Fruit fly (Drosophila melanogaster) whole organism, embryonic: ENCODE measurements around the gene Btnd.

ENCODE experiments used
- C15 ChIP-seq: fragments of 200-800 bp; sonication (Bioruptor generic); IDR thresholded peaks from 3 replicates; pipeline ENCODE4 v1.3.6; 2022; ENCODE audit warnings: missing biosample characterization, missing genetic modification characterization
- CG10147 ChIP-seq: fragments of 200-800 bp; sonication (Bioruptor generic); optimal IDR thresholded peaks from 2 replicates; lab custom pipeline; 2019; ENCODE audit warnings: missing biosample characterization, mild to moderate bottlenecking, missing genetic modification characterization, moderate library complexity
- CG10462 ChIP-seq: fragments of 200-800 bp; sonication (Bioruptor generic); optimal IDR thresholded peaks from 2 replicates; lab custom pipeline; 2016; ENCODE audit warnings: missing biosample characterization, missing genetic modification characterization
- CG11085 ChIP-seq: fragments of 200-800 bp; sonication (Bioruptor generic); IDR thresholded peaks from 2 replicates; pipeline ENCODE4 v1.3.6; 2022; ENCODE audit warnings: missing biosample characterization, missing genetic modification characterization
- CG11696 ChIP-seq: fragments of 200-800 bp; sonication (Bioruptor generic); IDR thresholded peaks from 2 replicates; pipeline ENCODE4 v1.3.6; 2022; ENCODE audit warnings: missing biosample characterization, missing genetic modification characterization
- CG1233 ChIP-seq: fragments of 200-800 bp; sonication (Bioruptor generic); optimal IDR thresholded peaks from 4 replicates; lab custom pipeline; 2018; ENCODE audit warnings: missing biosample characterization, mild to moderate bottlenecking, missing genetic modification characterization
- CG12391 ChIP-seq: fragments of 200-800 bp; sonication (Bioruptor generic); optimal IDR thresholded peaks from 3 replicates; lab custom pipeline; 2018; ENCODE audit warnings: missing biosample characterization, mild to moderate bottlenecking, missing genetic modification characterization, moderate library complexity
- CG14050 ChIP-seq: fragments of 200-800 bp; sonication (Bioruptor generic); IDR thresholded peaks from 3 replicates; pipeline ENCODE4 v1.3.6; 2022; ENCODE audit warnings: missing biosample characterization, missing genetic modification characterization
- CG17186 ChIP-seq: fragments of 200-800 bp; sonication (Bioruptor generic); optimal IDR thresholded peaks from 3 replicates; lab custom pipeline; 2017; ENCODE audit warnings: missing biosample characterization, missing genetic modification reagents, missing genetic modification characterization
- CG1792 ChIP-seq: fragments of 200-800 bp; sonication (Bioruptor generic); optimal IDR thresholded peaks from 2 replicates; lab custom pipeline; 2016; ENCODE audit warnings: missing biosample characterization, missing genetic modification characterization
- CG18764 ChIP-seq: fragments of 200-800 bp; sonication (Bioruptor generic); optimal IDR thresholded peaks from 3 replicates; lab custom pipeline; 2016; ENCODE audit warnings: missing biosample characterization, missing genetic modification characterization
- CG30431 ChIP-seq: fragments of 200-800 bp; sonication (Bioruptor generic); optimal IDR thresholded peaks from 2 replicates; lab custom pipeline; 2017; ENCODE audit warnings: missing biosample characterization, missing genetic modification characterization
- CG31441 ChIP-seq: fragments of 200-800 bp; sonication (Bioruptor generic); IDR thresholded peaks from 2 replicates; pipeline ENCODE4 v1.3.6; 2022; ENCODE audit warnings: missing biosample characterization, missing genetic modification characterization
- CG3163 ChIP-seq: fragments of 200-800 bp; sonication (Bioruptor generic); optimal IDR thresholded peaks from 3 replicates; lab custom pipeline; 2016; ENCODE audit warnings: missing biosample characterization, missing genetic modification characterization
- CG32772 ChIP-seq: fragments of 200-800 bp; sonication (Bioruptor generic); IDR thresholded peaks from 2 replicates; pipeline ENCODE4 v1.3.6; 2022; ENCODE audit warnings: missing biosample characterization, missing genetic modification characterization
- CG33213 ChIP-seq: fragments of 200-800 bp; sonication (Bioruptor generic); optimal IDR thresholded peaks from 3 replicates; lab custom pipeline; 2016; ENCODE audit warnings: missing biosample characterization, missing genetic modification characterization
- CG34376 ChIP-seq: fragments of 200-800 bp; sonication (Bioruptor generic); optimal IDR thresholded peaks from 2 replicates; lab custom pipeline; 2018; ENCODE audit warnings: missing biosample characterization, mild to moderate bottlenecking, missing genetic modification characterization
- CG4707 ChIP-seq: fragments of 200-800 bp; sonication (Bioruptor generic); optimal IDR thresholded peaks from 2 replicates; lab custom pipeline; 2018; ENCODE audit warnings: missing biosample characterization, mild to moderate bottlenecking, missing genetic modification characterization, moderate library complexity
- CG7271 ChIP-seq: fragments of 200-800 bp; sonication (Bioruptor generic); optimal IDR thresholded peaks from 2 replicates; lab custom pipeline; 2018; ENCODE audit warnings: missing biosample characterization, mild to moderate bottlenecking, missing genetic modification characterization, moderate library complexity
- CG7556 ChIP-seq: fragments of 200-800 bp; sonication (Bioruptor generic); optimal IDR thresholded peaks from 2 replicates; lab custom pipeline; 2017; ENCODE audit warnings: missing biosample characterization, mild to moderate bottlenecking, missing genetic modification characterization
- CG7928 ChIP-seq: fragments of 200-800 bp; sonication (Bioruptor generic); optimal IDR thresholded peaks from 2 replicates; lab custom pipeline; 2017; ENCODE audit warnings: missing biosample characterization, mild to moderate bottlenecking, missing genetic modification characterization
- Chrac-16 ChIP-seq: fragments of 200-800 bp; sonication (Bioruptor generic); optimal IDR thresholded peaks from 3 replicates; lab custom pipeline; 2016; ENCODE audit warnings: missing biosample characterization, missing genetic modification characterization
- Deaf1 ChIP-seq: fragments of 200-800 bp; optimal IDR thresholded peaks from 3 replicates; lab custom pipeline; 2019; ENCODE audit warnings: missing biosample characterization, mild to moderate bottlenecking, missing genetic modification characterization, moderate library complexity
- Dip2 ChIP-seq: fragments of 200-800 bp; sonication (Bioruptor generic); IDR thresholded peaks from 2 replicates; pipeline ENCODE4 v1.3.6; 2022; ENCODE audit warnings: missing biosample characterization, missing genetic modification characterization
- Dll ChIP-seq: fragments of 200-800 bp; sonication (Bioruptor generic); IDR thresholded peaks from 4 replicates; pipeline ENCODE4 v1.3.6; 2022; ENCODE audit warnings: missing biosample characterization, missing genetic modification characterization; ENCODE audit not compliant: partially characterized antibody
- HLH54F ChIP-seq: fragments of 200-800 bp; sonication (Bioruptor generic); optimal IDR thresholded peaks from 3 replicates; lab custom pipeline; 2016; ENCODE audit warnings: missing biosample characterization, missing genetic modification characterization
- HLHmδ ChIP-seq: fragments of 200-800 bp; sonication (Bioruptor generic); optimal IDR thresholded peaks from 2 replicates; lab custom pipeline; 2018; ENCODE audit warnings: missing biosample characterization, mild to moderate bottlenecking, missing genetic modification characterization, moderate library complexity
- Hey ChIP-seq: fragments of 200-800 bp; sonication (Bioruptor generic); optimal IDR thresholded peaks from 3 replicates; lab custom pipeline; 2018; ENCODE audit warnings: missing biosample characterization, mild to moderate bottlenecking, missing genetic modification characterization
- Hr51 ChIP-seq, 2 experiments: fragments of 200-800 bp; sonication (Bioruptor generic); optimal IDR thresholded peaks; 2 replicates in 1 of 2; 3 replicates in 1 of 2; lab custom pipeline; 2016 to 2018; ENCODE audit warnings: missing biosample characterization in 2 of 2, missing genetic modification characterization in 2 of 2, mild to moderate bottlenecking in 1 of 2, moderate library complexity in 1 of 2
- Myb ChIP-seq: fragments of 200-800 bp; sonication (Bioruptor generic); optimal IDR thresholded peaks from 2 replicates; lab custom pipeline; 2016; ENCODE audit warnings: missing biosample characterization, missing genetic modification characterization
- NC2α ChIP-seq: fragments of 200-800 bp; sonication (Bioruptor generic); optimal IDR thresholded peaks from 2 replicates; lab custom pipeline; 2016; ENCODE audit warnings: missing biosample characterization, missing genetic modification characterization
- Oli ChIP-seq: fragments of 200-800 bp; sonication (Bioruptor generic); optimal IDR thresholded peaks from 2 replicates; lab custom pipeline; 2018; ENCODE audit warnings: missing biosample characterization, mild to moderate bottlenecking, missing genetic modification characterization, moderate library complexity
- Opbp ChIP-seq: fragments of 200-800 bp; sonication (Bioruptor generic); IDR thresholded peaks from 3 replicates; pipeline ENCODE4 v1.3.6; 2022; ENCODE audit warnings: missing biosample characterization, missing genetic modification characterization; ENCODE audit not compliant: partially characterized antibody
- Poxn ChIP-seq: fragments of 200-800 bp; sonication (Bioruptor generic); IDR thresholded peaks from 2 replicates; pipeline ENCODE4 v1.3.6; 2022; ENCODE audit warnings: missing biosample characterization, missing genetic modification characterization
- Sin3A ChIP-seq: fragments of >200 bp; optimal IDR thresholded peaks from 2 replicates; lab custom pipeline; 2018
- Tbp ChIP-seq: fragments of >200 bp; optimal IDR thresholded peaks from 2 replicates; lab custom pipeline; 2018; ENCODE audit warnings: missing biosample characterization, missing genetic modification characterization
- Trl ChIP-seq, 3 experiments: fragments of >200 bp in 2 of 3; fragments of 200-800 bp in 1 of 3; sonication (Bioruptor generic) in 1 of 3; optimal IDR thresholded peaks; 2 replicates in 1 of 3; 3 replicates in 2 of 3; lab custom pipeline; 2016 to 2017; ENCODE audit warnings: missing biosample characterization in 1 of 3, missing genetic modification characterization in 1 of 3
- YL-1 ChIP-seq: fragments of 200-800 bp; sonication (Bioruptor generic); optimal IDR thresholded peaks from 3 replicates; lab custom pipeline; 2017; ENCODE audit warnings: missing biosample characterization, mild to moderate bottlenecking, missing genetic modification characterization
- aop ChIP-seq: fragments of 200-800 bp; sonication (Bioruptor generic); IDR thresholded peaks from 2 replicates; pipeline ENCODE4 v1.3.6; 2022; ENCODE audit warnings: missing biosample characterization, missing genetic modification characterization
- bab2 ChIP-seq: fragments of 200-800 bp; sonication (Bioruptor generic); optimal IDR thresholded peaks from 2 replicates; lab custom pipeline; 2016; ENCODE audit warnings: missing biosample characterization, missing genetic modification characterization
- ems ChIP-seq: fragments of 200-800 bp; sonication (Bioruptor generic); optimal IDR thresholded peaks from 3 replicates; lab custom pipeline; 2016; ENCODE audit warnings: missing biosample characterization, missing genetic modification characterization
- gcm ChIP-seq: fragments of 200-800 bp; sonication (Bioruptor generic); optimal IDR thresholded peaks from 2 replicates; lab custom pipeline; 2019; ENCODE audit warnings: missing biosample characterization, mild to moderate bottlenecking, missing genetic modification characterization, moderate library complexity
- gro ChIP-seq: fragments of 200-800 bp; sonication (Bioruptor generic); optimal IDR thresholded peaks from 2 replicates; lab custom pipeline; 2016; ENCODE audit warnings: missing biosample characterization, missing genetic modification characterization
- h ChIP-seq: fragments of >200 bp; optimal IDR thresholded peaks from 2 replicates; lab custom pipeline; 2017
- her ChIP-seq: fragments of 200-800 bp; sonication (Bioruptor generic); optimal IDR thresholded peaks from 2 replicates; lab custom pipeline; 2016; ENCODE audit warnings: missing biosample characterization, missing genetic modification characterization
- hth ChIP-seq: fragments of >200 bp; optimal IDR thresholded peaks from 2 replicates; lab custom pipeline; 2017; ENCODE audit warnings: inconsistent platforms
- ken ChIP-seq: fragments of 200-800 bp; sonication (Bioruptor generic); IDR thresholded peaks from 3 replicates; pipeline ENCODE4 v1.3.6; 2022; ENCODE audit warnings: missing biosample characterization, missing genetic modification characterization
- sc ChIP-seq, 3 experiments: fragments of >200 bp in 2 of 3; fragments of 200-800 bp in 1 of 3; sonication (Bioruptor generic) in 1 of 3; optimal IDR thresholded peaks; 2 replicates in 2 of 3; 3 replicates in 1 of 3; lab custom pipeline; 2017; ENCODE audit warnings: mild to moderate bottlenecking in 1 of 3, missing biosample characterization in 1 of 3, missing genetic modification characterization in 1 of 3, missing genetic modification reagents in 1 of 3
- shn ChIP-seq: fragments of 200-800 bp; sonication (Bioruptor generic); optimal IDR thresholded peaks from 3 replicates; lab custom pipeline; 2016; ENCODE audit warnings: missing biosample characterization, missing genetic modification characterization
- sqz ChIP-seq: fragments of 200-800 bp; sonication (Bioruptor generic); optimal IDR thresholded peaks from 3 replicates; lab custom pipeline; 2018; ENCODE audit warnings: missing biosample characterization, mild to moderate bottlenecking, missing genetic modification characterization
- ttk ChIP-seq: fragments of 200-800 bp; sonication (Bioruptor generic); IDR thresholded peaks from 2 replicates; pipeline ENCODE4 v2.1.2; 2022; ENCODE audit warnings: missing biosample characterization, missing genetic modification characterization
- yki ChIP-seq: fragments of >200 bp; optimal IDR thresholded peaks from 3 replicates; lab custom pipeline; 2018

Btnd gene

dm6 chrX:6255414-6255915 is 36.3 kb upstream of the Btnd start, which contains the start of the genes Rbcn-3A and Spx (continued):
- TF ChIP-seq HLH54F (no peak), YL-1 (GFP tag; lab: Kevin White, UChicago) (peak; percentile 45), Dip2 (GFP tag; lab: Robert Waterston, UW) (no peak), sqz (GFP tag; lab: Kevin White, UChicago) (no peak), CG7271 (tag; lab: Kevin White, UChicago) (no peak), CG11696 (GFP tag; lab: Robert Waterston, UW) (no peak), CG31441 (peak; percentile 36; the same call in 1 of the 2 replicates), Dll (GFP tag; lab: Robert Waterston, UW) (peak; percentile 94), CG1233 (GFP tag; lab: Kevin White, UChicago) (no peak), ems (GFP tag; lab: Kevin White, UChicago) (no peak), CG12391 (tag; lab: Kevin White, UChicago) (peak; percentile 68), Hey (tag; lab: Kevin White, UChicago) (no peak), CG1792 (GFP tag; lab: Kevin White, UChicago) (no peak), h (lab: Kevin White, UChicago) (no peak), CG34376 (GFP tag; lab: Kevin White, UChicago) (no peak), ken (GFP tag; lab: Robert Waterston, UW) (no peak), NC2α (GFP tag; lab: Kevin White, UChicago) (no peak), Sin3A (no peak), CG4707 (no peak), CG30431 (no peak), Tbp (GFP tag; lab: Kevin White, UChicago) (no peak), CG10147 (GFP tag; lab: Kevin White, UChicago) (no peak), Myb (no peak), HLHmδ (GFP tag; lab: Kevin White, UChicago) (no peak), C15 (no peak), bab2 (GFP tag; lab: Kevin White, UChicago) (no peak), CG32772 (GFP tag; lab: Robert Waterston, UW) (no peak), Chrac-16 (GFP tag; lab: Kevin White, UChicago) (no peak), CG7928 (no peak), Oli (tag; lab: Kevin White, UChicago) (peak; percentile 15), CG18764 (GFP tag; lab: Kevin White, UChicago) (peak; percentile 0), aop (no peak), Deaf1 (tag; lab: Kevin White, UChicago) (no peak), shn (GFP tag; lab: Kevin White, UChicago) (no peak), yki (lab: Kevin White, UChicago) (no peak), Hr51 (GFP tag; optimal IDR thresholded peaks at IDR 0.05; lab: Kevin White, UChicago) (peak in 1 of 2 experiments; percentile 35), ttk (GFP tag; lab: Robert Waterston, UW) (no peak), sc (optimal IDR thresholded peaks at IDR 0.05; lab: Kevin White, UChicago) (no peak), sc (GFP tag; optimal IDR thresholded peaks at IDR 0.05; lab: Kevin White, UChicago) (no peak), CG17186 (no peak), CG14050 (GFP tag; lab: Robert Waterston, UW) (no peak), gcm (GFP tag; lab: Kevin White, UChicago) (peak; percentile 21), hth (lab: Kevin White, UChicago) (no peak), CG3163 (GFP tag; lab: Kevin White, UChicago) (no peak), gro (GFP tag; lab: Kevin White, UChicago) (no peak), her (GFP tag; lab: Kevin White, UChicago) (no peak), Trl (optimal IDR thresholded peaks at IDR 0.05; lab: Kevin White, UChicago) (no peak), Trl (GFP tag; optimal IDR thresholded peaks at IDR 0.05; lab: Kevin White, UChicago) (no peak), CG33213 (no peak), Poxn (GFP tag; lab: Robert Waterston, UW) (no peak), CG11085 (GFP tag; lab: Robert Waterston, UW) (no peak), CG10462 (GFP tag; lab: Kevin White, UChicago) (no peak), CG7556 (peak; percentile 1), Opbp (GFP tag; lab: Robert Waterston, UW) (peak; percentile 77)
